ENCODE assay signal across 2 fruit fly cellular contexts in genomic region chrX:7978027-7978426, dm6.
TF ChIP-seq lines count a peak whose summit lies in the region.

No protein-coding gene starts in this region.

TF ChIP-seq in whole organism, embryonic, 481 proteins besides CTCF, POLR2A, EP300 and RAD21 (continued from another document and continues in another):
- TF ChIP-seq CG9797 (GFP tag; optimal IDR thresholded peaks at IDR 0.05; lab: Kevin White, UChicago) (no peak), Sox102F (GFP tag; optimal IDR thresholded peaks at IDR 0.05; lab: Kevin White, UChicago) (peak; percentile 39), mld (GFP tag; IDR thresholded peaks at IDR 0.05; lab: Robert Waterston, UW; ENCODE audit: partially characterized antibody) (no peak), Scr (GFP tag; IDR thresholded peaks at IDR 0.05; lab: Robert Waterston, UW; ENCODE audit: partially characterized antibody) (no peak), corto (GFP tag; optimal IDR thresholded peaks at IDR 0.05; lab: Kevin White, UChicago) (no peak), CG30403 (GFP tag; optimal IDR thresholded peaks at IDR 0.05; lab: Kevin White, UChicago) (peak; percentile 18), CG43689 (GFP tag; IDR thresholded peaks at IDR 0.05; lab: Robert Waterston, UW) (no peak), Pdp1 (GFP tag; optimal IDR thresholded peaks at IDR 0.05; lab: Kevin White, UChicago) (peak in 1 of 2 experiments; percentile 81), Fer3 (tag; optimal IDR thresholded peaks at IDR 0.05; lab: Kevin White, UChicago) (no peak), CG30020 (tag; optimal IDR thresholded peaks at IDR 0.05; lab: Kevin White, UChicago) (no peak), CG11695 (GFP tag; IDR thresholded peaks at IDR 0.05; lab: Robert Waterston, UW) (0 out of 3 replicates have a peak, but pooled peaks have one; percentile 12), tin (GFP tag; optimal IDR thresholded peaks at IDR 0.05; lab: Kevin White, UChicago) (no peak), Mad (GFP tag; optimal IDR thresholded peaks at IDR 0.05; lab: Kevin White, UChicago) (no peak), CG17912 (GFP tag; optimal IDR thresholded peaks at IDR 0.05; lab: Kevin White, UChicago) (no peak), ATbp (GFP tag; optimal IDR thresholded peaks at IDR 0.05; lab: Kevin White, UChicago) (peak; percentile 40), row (GFP tag; IDR thresholded peaks at IDR 0.05; lab: Robert Waterston, UW) (peak; percentile 45; the same call in 2 of the 3 replicates), Opbp (GFP tag; IDR thresholded peaks at IDR 0.05; lab: Robert Waterston, UW; ENCODE audit: partially characterized antibody) (no peak), Hmr (GFP tag; optimal IDR thresholded peaks at IDR 0.05; lab: Kevin White, UChicago) (no peak), fd64A (GFP tag; optimal IDR thresholded peaks at IDR 0.05; lab: Kevin White, UChicago) (no peak), lab (GFP tag; optimal IDR thresholded peaks at IDR 0.05; lab: Kevin White, UChicago) (no peak), D (optimal IDR thresholded peaks at IDR 0.05; lab: Kevin White, UChicago) (no peak), D (GFP tag; optimal IDR thresholded peaks at IDR 0.05; lab: Kevin White, UChicago) (peak; percentile 28), z (GFP tag; IDR thresholded peaks at IDR 0.05; lab: Robert Waterston, UW) (no peak), CG7556 (GFP tag; optimal IDR thresholded peaks at IDR 0.05; lab: Kevin White, UChicago) (peak; percentile 3), CG7963 (GFP tag; IDR thresholded peaks at IDR 0.05; lab: Robert Waterston, UW; ENCODE audit: partially characterized antibody) (no peak), ap (GFP tag; IDR thresholded peaks at IDR 0.05; lab: Robert Waterston, UW) (no peak), Oli (tag; optimal IDR thresholded peaks at IDR 0.05; lab: Kevin White, UChicago) (peak; percentile 13), gem (tag; optimal IDR thresholded peaks at IDR 0.05; lab: Kevin White, UChicago) (peak; percentile 53), CG17359 (tag; optimal IDR thresholded peaks at IDR 0.05; lab: Kevin White, UChicago) (peak; percentile 40), peb (GFP tag; IDR thresholded peaks at IDR 0.05; lab: Robert Waterston, UW) (no peak), CG10565 (GFP tag; optimal IDR thresholded peaks at IDR 0.05; lab: Kevin White, UChicago) (no peak), Elba2 (GFP tag; optimal IDR thresholded peaks at IDR 0.05; lab: Kevin White, UChicago) (no peak), CG4854 (GFP tag; optimal IDR thresholded peaks at IDR 0.05; lab: Kevin White, UChicago) (no peak), CG6254 (GFP tag; optimal IDR thresholded peaks at IDR 0.05; lab: Kevin White, UChicago) (no peak), sob (GFP tag; IDR thresholded peaks at IDR 0.05; lab: Robert Waterston, UW) (no peak), GATAe (GFP tag; conservative IDR thresholded peaks at IDR 0.05; lab: Robert Waterston, UW) (no peak), CG7372 (GFP tag; IDR thresholded peaks at IDR 0.05; lab: Robert Waterston, UW) (no peak), nerfin-1 (tag; optimal IDR thresholded peaks at IDR 0.05; lab: Kevin White, UChicago) (peak; percentile 13), sd (tag; optimal IDR thresholded peaks at IDR 0.05; lab: Kevin White, UChicago) (no peak), CG2678 (tag; optimal IDR thresholded peaks at IDR 0.05; lab: Kevin White, UChicago) (peak; percentile 36), sens-2 (GFP tag; IDR thresholded peaks at IDR 0.05; lab: Robert Waterston, UW) (no peak), Taf1 (GFP tag; IDR thresholded peaks at IDR 0.05; lab: Robert Waterston, UW) (no peak), knrl (GFP tag; IDR thresholded peaks at IDR 0.05; lab: Robert Waterston, UW; ENCODE audit: partially characterized antibody) (no peak), az2 (GFP tag; optimal IDR thresholded peaks at IDR 0.05; lab: Kevin White, UChicago) (peak; percentile 8), dm (GFP tag; optimal IDR thresholded peaks at IDR 0.05; lab: Kevin White, UChicago) (no peak), tap (tag; optimal IDR thresholded peaks at IDR 0.05; lab: Kevin White, UChicago) (no peak), phol (tag; optimal IDR thresholded peaks at IDR 0.05; lab: Kevin White, UChicago) (peak; percentile 51), tx (GFP tag; optimal IDR thresholded peaks at IDR 0.05; lab: Kevin White, UChicago) (no peak), NC2β (GFP tag; optimal IDR thresholded peaks at IDR 0.05; lab: Kevin White, UChicago) (no peak), chn (GFP tag; optimal IDR thresholded peaks at IDR 0.05; lab: Kevin White, UChicago) (no peak), maf-S (GFP tag; optimal IDR thresholded peaks at IDR 0.05; lab: Kevin White, UChicago) (no peak), Asciz (GFP tag; optimal IDR thresholded peaks at IDR 0.05; lab: Kevin White, UChicago) (peak; percentile 30), repo (GFP tag; optimal IDR thresholded peaks at IDR 0.05; lab: Kevin White, UChicago) (no peak), CG8765 (GFP tag; IDR thresholded peaks at IDR 0.05; lab: Robert Waterston, UW) (no peak), Eip74EF (GFP tag; optimal IDR thresholded peaks at IDR 0.05; lab: Kevin White, UChicago) (no peak), CG4360 (GFP tag; IDR thresholded peaks at IDR 0.05; lab: Robert Waterston, UW) (no peak), Nf-YB (GFP tag; optimal IDR thresholded peaks at IDR 0.05; lab: Kevin White, UChicago) (no peak), CG4328 (GFP tag; optimal IDR thresholded peaks at IDR 0.05; lab: Kevin White, UChicago) (no peak), zen2 (GFP tag; IDR thresholded peaks at IDR 0.05; lab: Robert Waterston, UW; ENCODE audit: partially characterized antibody) (no peak), sc (optimal IDR thresholded peaks at IDR 0.05; lab: Kevin White, UChicago) (no peak), sc (GFP tag; optimal IDR thresholded peaks at IDR 0.05; lab: Kevin White, UChicago) (peak; percentile 12), so (GFP tag; IDR thresholded peaks at IDR 0.05; lab: Robert Waterston, UW) (no peak), CG9727 (GFP tag; optimal IDR thresholded peaks at IDR 0.05; lab: Kevin White, UChicago) (peak; percentile 3), CG12299 (tag; optimal IDR thresholded peaks at IDR 0.05; lab: Kevin White, UChicago) (no peak), Lpt (GFP tag; optimal IDR thresholded peaks at IDR 0.05; lab: Kevin White, UChicago) (no peak), CoRest (tag; optimal IDR thresholded peaks at IDR 0.05; lab: Kevin White, UChicago) (peak; percentile 23), dmrt11E (tag; optimal IDR thresholded peaks at IDR 0.05; lab: Kevin White, UChicago) (peak; percentile 40), CG17829 (tag; optimal IDR thresholded peaks at IDR 0.05; lab: Kevin White, UChicago) (peak; percentile 5)

TF ChIP-seq in whole organism, prepupa, 60 proteins besides CTCF, POLR2A, EP300 and RAD21 (continued from another document):
- no peak for TF ChIP-seq CG6854 (GFP tag; optimal IDR thresholded peaks at IDR 0.05; lab: Kevin White, UChicago)
- TF ChIP-seq CG11294 (GFP tag; IDR thresholded peaks at IDR 0.05; lab: Robert Waterston, UW) = no peak
- no peak for TF ChIP-seq Eip93F (GFP tag; optimal IDR thresholded peaks at IDR 0.05; lab: Kevin White, UChicago)
- TF ChIP-seq pdm3 (GFP tag; optimal IDR thresholded peaks at IDR 0.05; lab: Kevin White, UChicago) = peak; percentile 32
- peak; percentile 82 for TF ChIP-seq Eip78C (GFP tag; lab: Kevin White, UChicago)
- peak; percentile 60 for TF ChIP-seq esn (GFP tag; optimal IDR thresholded peaks at IDR 0.05; lab: Kevin White, UChicago)
- peak; percentile 29; the same call in 1 of the 2 replicates for TF ChIP-seq CG15336 (GFP tag; IDR thresholded peaks at IDR 0.05; lab: Robert Waterston, UW)
- no peak for TF ChIP-seq net (GFP tag; optimal IDR thresholded peaks at IDR 0.05; lab: Kevin White, UChicago)
- peak; percentile 55 for TF ChIP-seq Met (GFP tag; optimal IDR thresholded peaks at IDR 0.05; lab: Kevin White, UChicago)
- TF ChIP-seq topi (GFP tag; optimal IDR thresholded peaks at IDR 0.05; lab: Kevin White, UChicago) = peak; percentile 64
- TF ChIP-seq Ets21C (GFP tag; optimal IDR thresholded peaks at IDR 0.05; lab: Kevin White, UChicago) = peak; percentile 24
- TF ChIP-seq Gug (GFP tag; IDR thresholded peaks at IDR 0.05; lab: Robert Waterston, UW) = no peak
- peak in 1 of 2 experiments; percentile 15 for TF ChIP-seq ss (GFP tag; optimal IDR thresholded peaks at IDR 0.05; lab: Kevin White, UChicago)
- TF ChIP-seq vri (GFP tag; optimal IDR thresholded peaks at IDR 0.05; lab: Kevin White, UChicago) = no peak
- TF ChIP-seq CG11762 (GFP tag; optimal IDR thresholded peaks at IDR 0.05; lab: Kevin White, UChicago; ENCODE audit: insufficient read depth) = peak; percentile 11
- TF ChIP-seq CG11902 (GFP tag; optimal IDR thresholded peaks at IDR 0.05; lab: Kevin White, UChicago) = peak; percentile 19
- peak; percentile 19 for TF ChIP-seq Smox (GFP tag; optimal IDR thresholded peaks at IDR 0.05; lab: Kevin White, UChicago)
- no peak for TF ChIP-seq CG7368 (GFP tag; optimal IDR thresholded peaks at IDR 0.05; lab: Kevin White, UChicago)
- peak in 1 of 2 experiments; percentile 9 for TF ChIP-seq salr (GFP tag; optimal IDR thresholded peaks at IDR 0.05; lab: Kevin White, UChicago)
- TF ChIP-seq OdsH (GFP tag; optimal IDR thresholded peaks at IDR 0.05; lab: Kevin White, UChicago) = peak; percentile 30
- TF ChIP-seq lz (GFP tag; optimal IDR thresholded peaks at IDR 0.05; lab: Kevin White, UChicago) = peak; percentile 52
- peak; percentile 43 for TF ChIP-seq Sox102F (GFP tag; optimal IDR thresholded peaks at IDR 0.05; lab: Kevin White, UChicago)
- peak; percentile 41 for TF ChIP-seq Eip75B (GFP tag; optimal IDR thresholded peaks at IDR 0.05; lab: Kevin White, UChicago)
- TF ChIP-seq acj6 (GFP tag; optimal IDR thresholded peaks at IDR 0.05; lab: Kevin White, UChicago) = peak; percentile 31
- peak; percentile 7 for TF ChIP-seq spab (GFP tag; optimal IDR thresholded peaks at IDR 0.05; lab: Kevin White, UChicago)
- peak; percentile 72 for TF ChIP-seq CG32006 (GFP tag; optimal IDR thresholded peaks at IDR 0.05; lab: Kevin White, UChicago)
- no peak for TF ChIP-seq CG9139 (GFP tag; optimal IDR thresholded peaks at IDR 0.05; lab: Kevin White, UChicago)
- peak; percentile 5 for TF ChIP-seq dac (GFP tag; optimal IDR thresholded peaks at IDR 0.05; lab: Kevin White, UChicago)
- TF ChIP-seq CG16779 (tag; optimal IDR thresholded peaks at IDR 0.05; lab: Kevin White, UChicago) = no peak
- TF ChIP-seq cyc (GFP tag; optimal IDR thresholded peaks at IDR 0.05; lab: Kevin White, UChicago) = peak; percentile 28
- peak; percentile 33 for TF ChIP-seq Sox14 (GFP tag; optimal IDR thresholded peaks at IDR 0.05; lab: Kevin White, UChicago)
- TF ChIP-seq Hr38 (GFP tag; optimal IDR thresholded peaks at IDR 0.05; lab: Kevin White, UChicago) = no peak
- TF ChIP-seq CG6276 (GFP tag; optimal IDR thresholded peaks at IDR 0.05; lab: Kevin White, UChicago) = peak; percentile 25
- TF ChIP-seq CG8119 (GFP tag; IDR thresholded peaks at IDR 0.05; lab: Robert Waterston, UW) = no peak
TF ChIP-seq in whole organism, prepupa: peak in this region for 42.
